Fruit fly (Drosophila melanogaster): ENCODE results near the gene Ets65A.

The Ets65A gene

dm6 chr3L:6074975-6075692 is 22.3 kb upstream of the Ets65A start, which contains the start of the genes CG13295 and CG6610 (continued):
- peak; percentile 55; the same call in 1 of the 3 replicates for TF ChIP-seq Mrtf (GFP tag; IDR thresholded peaks at IDR 0.05)
- no peak for TF ChIP-seq CG3995 (GFP tag; optimal IDR thresholded peaks at IDR 0.05)
- no peak for TF ChIP-seq fru (optimal IDR thresholded peaks at IDR 0.05)
- TF ChIP-seq da (GFP tag; optimal IDR thresholded peaks at IDR 0.05) = no peak
- peak; percentile 72 for TF ChIP-seq Rfx (GFP tag; IDR thresholded peaks at IDR 0.05)
- TF ChIP-seq CG18764 (GFP tag; optimal IDR thresholded peaks at IDR 0.05) = no peak
- peak; percentile 69; the same call in 2 of the 3 replicates for TF ChIP-seq dysf (GFP tag; IDR thresholded peaks at IDR 0.05)
- peak; percentile 3; the same call in 1 of the 3 replicates for TF ChIP-seq CG11456 (GFP tag; IDR thresholded peaks at IDR 0.05)
- TF ChIP-seq Hsf (GFP tag; optimal IDR thresholded peaks at IDR 0.05) = peak; percentile 62
- peak; percentile 79 for TF ChIP-seq CG30403 (GFP tag; optimal IDR thresholded peaks at IDR 0.05)
- TF ChIP-seq CG7372 (GFP tag; IDR thresholded peaks at IDR 0.05) = peak; percentile 58; the same call in 1 of the 2 replicates
- peak; percentile 54 for TF ChIP-seq klu (GFP tag; IDR thresholded peaks at IDR 0.05)
- no peak for TF ChIP-seq CG3407 (GFP tag; optimal IDR thresholded peaks at IDR 0.05)
- TF ChIP-seq mirr (GFP tag; optimal IDR thresholded peaks at IDR 0.05) = no peak
- TF ChIP-seq CG42726 (GFP tag; IDR thresholded peaks at IDR 0.05; ENCODE audit: partially characterized antibody) = no peak
- peak; percentile 2 for TF ChIP-seq nom (GFP tag; optimal IDR thresholded peaks at IDR 0.05)
- peak; percentile 36; the same call in 1 of the 2 replicates for TF ChIP-seq CG14441 (GFP tag; IDR thresholded peaks at IDR 0.05)
- peak; percentile 64 for TF ChIP-seq twi (tag; optimal IDR thresholded peaks at IDR 0.05)
- TF ChIP-seq Gsc (GFP tag; IDR thresholded peaks at IDR 0.05) = no peak
- peak in 1 of 2 experiments; percentile 39 for TF ChIP-seq bsh (GFP tag; optimal IDR thresholded peaks at IDR 0.05)
- TF ChIP-seq sug (tag; optimal IDR thresholded peaks at IDR 0.05) = peak; percentile 79
- TF ChIP-seq CG7556 (GFP tag; optimal IDR thresholded peaks at IDR 0.05) = peak; percentile 28
- peak; percentile 55 for TF ChIP-seq CG10979 (tag; optimal IDR thresholded peaks at IDR 0.05)
- TF ChIP-seq CG4404 (GFP tag; IDR thresholded peaks at IDR 0.05) = peak; percentile 42; the same call in 1 of the 2 replicates
- TF ChIP-seq Oli (tag; optimal IDR thresholded peaks at IDR 0.05) = peak; percentile 56
- TF ChIP-seq CG18262 (tag; optimal IDR thresholded peaks at IDR 0.05) = peak; percentile 51
- peak; percentile 64 for TF ChIP-seq CG18599 (GFP tag; optimal IDR thresholded peaks at IDR 0.05)
- TF ChIP-seq zfh1 (GFP tag; IDR thresholded peaks at IDR 0.05) = no peak
- peak; percentile 65 for TF ChIP-seq Fer2 (tag; optimal IDR thresholded peaks at IDR 0.05)
- TF ChIP-seq CG9876 (GFP tag; optimal IDR thresholded peaks at IDR 0.05) = no peak
- no peak for TF ChIP-seq CG7271 (tag; optimal IDR thresholded peaks at IDR 0.05)
- peak; percentile 1 for TF ChIP-seq odd (GFP tag; optimal IDR thresholded peaks at IDR 0.05)
- peak; percentile 97 for TF ChIP-seq CG10431 (GFP tag; optimal IDR thresholded peaks at IDR 0.05)
- peak; percentile 27 for TF ChIP-seq Deaf1 (tag; optimal IDR thresholded peaks at IDR 0.05)
- no peak for TF ChIP-seq CG12769 (tag; optimal IDR thresholded peaks at IDR 0.05)
- peak; percentile 15 for TF ChIP-seq CG17186 (GFP tag; optimal IDR thresholded peaks at IDR 0.05)
- TF ChIP-seq CG13894 (tag; optimal IDR thresholded peaks at IDR 0.05) = peak; percentile 62
- 0 out of 3 replicates have a peak, but pooled peaks have one; percentile 29 for TF ChIP-seq CG7357 (GFP tag; IDR thresholded peaks at IDR 0.05)
- peak; percentile 42 for TF ChIP-seq D19A (tag; optimal IDR thresholded peaks at IDR 0.05)
- TF ChIP-seq CkIIα-i1 (GFP tag; IDR thresholded peaks at IDR 0.05) = no peak
- TF ChIP-seq hkb (optimal IDR thresholded peaks at IDR 0.05) = peak; percentile 44
- TF ChIP-seq hkb (GFP tag; IDR thresholded peaks at IDR 0.05) = peak; percentile 23; the same call in 1 of the 2 replicates
- no peak for TF ChIP-seq dimm (GFP tag; IDR thresholded peaks at IDR 0.05)
- TF ChIP-seq phol (tag; optimal IDR thresholded peaks at IDR 0.05) = peak; percentile 72
- TF ChIP-seq tll (GFP tag; optimal IDR thresholded peaks at IDR 0.05) = peak in 1 of 2 experiments; percentile 52
- TF ChIP-seq CG12236 (GFP tag; optimal IDR thresholded peaks at IDR 0.05) = no peak
- peak; percentile 76 for TF ChIP-seq CG9817 (tag; optimal IDR thresholded peaks at IDR 0.05)
- TF ChIP-seq lov (optimal IDR thresholded peaks at IDR 0.05) = no peak
- TF ChIP-seq lov (GFP tag; IDR thresholded peaks at IDR 0.05) = no peak
- TF ChIP-seq stwl (tag; optimal IDR thresholded peaks at IDR 0.05) = peak; percentile 58
